Worm (Caenorhabditis elegans): ENCODE measurements around the gene C31C9.9.

Gene C31C9.9

ce11 chrII:13672057-13672456 lies 17.2 kb downstream of the C31C9.9 start:
- TF ChIP-seq ceh-13 (GFP tag; optimal IDR thresholded peaks at IDR 0.05), result no peak

ce11 chrII:13673605-13674193 lies 18.9 kb downstream of the C31C9.9 start:
- TF ChIP-seq ceh-36 (tag; optimal IDR thresholded peaks at IDR 0.05) (no peak), F13C5.2 (tag; optimal IDR thresholded peaks at IDR 0.05) (no peak), aly-1 (tag; optimal IDR thresholded peaks at IDR 0.05) (no peak), scrt-1 (GFP tag; IDR thresholded peaks at IDR 0.05) (no peak), ets-7 (tag; optimal IDR thresholded peaks at IDR 0.05) (no peak), pes-1 (GFP tag; IDR thresholded peaks at IDR 0.05) (no peak), hmbx-1 (tag; optimal IDR thresholded peaks at IDR 0.05) (no peak), hnd-1 (tag; optimal IDR thresholded peaks at IDR 0.05) (no peak), B0310.2 (tag; optimal IDR thresholded peaks at IDR 0.05) (no peak)

- TF ChIP-seq hmg-4 (GFP tag; optimal IDR thresholded peaks at IDR 0.05) (no peak), scrt-1 (GFP tag; IDR thresholded peaks at IDR 0.05) (no peak), ets-7 (tag; optimal IDR thresholded peaks at IDR 0.05) (no peak), aly-1 (tag; optimal IDR thresholded peaks at IDR 0.05) (no peak), ceh-36 (tag; optimal IDR thresholded peaks at IDR 0.05) (no peak), ceh-13 (GFP tag; optimal IDR thresholded peaks at IDR 0.05) (no peak), flt-1 (GFP tag; IDR thresholded peaks at IDR 0.05) (no peak), hmbx-1 (tag; optimal IDR thresholded peaks at IDR 0.05) (no peak)
Measured at ce11 chrII:13675212-13675611, 20.4 kb downstream of the C31C9.9 start.

- no peak for TF ChIP-seq B0310.2 (tag; optimal IDR thresholded peaks at IDR 0.05)
- no peak for TF ChIP-seq hmbx-1 (tag; optimal IDR thresholded peaks at IDR 0.05)
- no peak for TF ChIP-seq flt-1 (GFP tag; IDR thresholded peaks at IDR 0.05)
- TF ChIP-seq scrt-1 (GFP tag; IDR thresholded peaks at IDR 0.05), result no peak
- TF ChIP-seq ama-1 (optimal IDR thresholded peaks at IDR 0.05), result no peak
- no peak for TF ChIP-seq sea-1 (GFP tag; conservative IDR thresholded peaks at IDR 0.05)
Measured at ce11 chrII:13677927-13678326, 23.1 kb downstream of the C31C9.9 start.

- TF ChIP-seq hnd-1 (tag; optimal IDR thresholded peaks at IDR 0.05), result no peak
- no peak for TF ChIP-seq tbx-11 (GFP tag; IDR thresholded peaks at IDR 0.05)
- no peak for TF ChIP-seq ceh-13 (GFP tag; optimal IDR thresholded peaks at IDR 0.05)
- no peak for TF ChIP-seq hmg-4 (GFP tag; optimal IDR thresholded peaks at IDR 0.05)
- no peak for TF ChIP-seq scrt-1 (GFP tag; IDR thresholded peaks at IDR 0.05)
- no peak for TF ChIP-seq aly-1 (tag; optimal IDR thresholded peaks at IDR 0.05)
- no peak for TF ChIP-seq F13C5.2 (tag; optimal IDR thresholded peaks at IDR 0.05)
- TF ChIP-seq tra-4 (tag; optimal IDR thresholded peaks at IDR 0.05), result no peak
- TF ChIP-seq ama-1 (optimal IDR thresholded peaks at IDR 0.05), result no peak
- no peak for TF ChIP-seq flt-1 (GFP tag; IDR thresholded peaks at IDR 0.05)
- TF ChIP-seq ets-7 (tag; optimal IDR thresholded peaks at IDR 0.05), result no peak
- TF ChIP-seq pes-1 (GFP tag; IDR thresholded peaks at IDR 0.05), result no peak
Measured at ce11 chrII:13678555-13679119, 23.8 kb downstream of the C31C9.9 start.

- no peak for TF ChIP-seq sea-1 (GFP tag; conservative IDR thresholded peaks at IDR 0.05)
- no peak for TF ChIP-seq tbx-11 (GFP tag; IDR thresholded peaks at IDR 0.05)
- no peak for TF ChIP-seq ama-1 (optimal IDR thresholded peaks at IDR 0.05)
- TF ChIP-seq B0310.2 (tag; optimal IDR thresholded peaks at IDR 0.05), result no peak
- no peak for TF ChIP-seq tbx-37 (GFP tag; conservative IDR thresholded peaks at IDR 0.05)
- no peak for TF ChIP-seq tra-4 (tag; optimal IDR thresholded peaks at IDR 0.05)
- no peak for TF ChIP-seq pes-1 (GFP tag; IDR thresholded peaks at IDR 0.05)
- no peak for TF ChIP-seq ceh-36 (tag; optimal IDR thresholded peaks at IDR 0.05)
- no peak for TF ChIP-seq aly-1 (tag; optimal IDR thresholded peaks at IDR 0.05)
- no peak for TF ChIP-seq ceh-13 (GFP tag; optimal IDR thresholded peaks at IDR 0.05)
- no peak for TF ChIP-seq hnd-1 (tag; optimal IDR thresholded peaks at IDR 0.05)
- no peak for TF ChIP-seq hmbx-1 (tag; optimal IDR thresholded peaks at IDR 0.05)
- no peak for TF ChIP-seq hmg-4 (GFP tag; optimal IDR thresholded peaks at IDR 0.05)
- no peak for TF ChIP-seq scrt-1 (GFP tag; IDR thresholded peaks at IDR 0.05)
Measured at ce11 chrII:13679775-13680320, 25.0 kb downstream of the C31C9.9 start.

- no peak for TF ChIP-seq tbx-37 (GFP tag; conservative IDR thresholded peaks at IDR 0.05)
- no peak for TF ChIP-seq sea-1 (GFP tag; conservative IDR thresholded peaks at IDR 0.05)
- TF ChIP-seq tbx-11 (GFP tag; IDR thresholded peaks at IDR 0.05), result no peak
- TF ChIP-seq hmbx-1 (tag; optimal IDR thresholded peaks at IDR 0.05), result no peak
- TF ChIP-seq ama-1 (optimal IDR thresholded peaks at IDR 0.05), result no peak
- TF ChIP-seq ets-7 (tag; optimal IDR thresholded peaks at IDR 0.05), result no peak
- no peak for TF ChIP-seq hmg-4 (GFP tag; optimal IDR thresholded peaks at IDR 0.05)
Measured at ce11 chrII:13681063-13681462, 26.2 kb downstream of the C31C9.9 start.

- TF ChIP-seq tbx-11 (GFP tag; IDR thresholded peaks at IDR 0.05) (no peak), sea-1 (GFP tag; conservative IDR thresholded peaks at IDR 0.05) (no peak), ceh-13 (GFP tag; optimal IDR thresholded peaks at IDR 0.05) (no peak), B0310.2 (tag; optimal IDR thresholded peaks at IDR 0.05) (no peak), F13C5.2 (tag; optimal IDR thresholded peaks at IDR 0.05) (no peak), tbx-37 (GFP tag; conservative IDR thresholded peaks at IDR 0.05) (no peak), tra-4 (tag; optimal IDR thresholded peaks at IDR 0.05) (no peak), flt-1 (GFP tag; IDR thresholded peaks at IDR 0.05) (no peak), aly-1 (tag; optimal IDR thresholded peaks at IDR 0.05) (no peak), ama-1 (optimal IDR thresholded peaks at IDR 0.05) (no peak), pes-1 (GFP tag; IDR thresholded peaks at IDR 0.05) (no peak), ceh-36 (tag; optimal IDR thresholded peaks at IDR 0.05) (no peak), ets-7 (tag; optimal IDR thresholded peaks at IDR 0.05) (no peak)
Measured at ce11 chrII:13685581-13685980, 30.8 kb downstream of the C31C9.9 start.
